Fruit fly (Drosophila melanogaster) whole organism, embryonic: ENCODE data around the gene CG14881.

Experiments
- Atf6 ChIP-seq: fragments of 200-800 bp; sonication (Bioruptor generic); IDR thresholded peaks from 2 replicates; pipeline ENCODE4 v1.3.6; 2022; ENCODE audit warnings: missing biosample characterization, missing genetic modification characterization
- BEAF-32 ChIP-seq: fragments of 200-800 bp; sonication (Bioruptor generic); optimal IDR thresholded peaks from 3 replicates; lab custom pipeline; 2017; ENCODE audit warnings: missing biosample characterization, missing genetic modification characterization, mild to moderate bottlenecking, moderate library complexity, missing genetic modification reagents
- CG10431 ChIP-seq: fragments of 200-800 bp; sonication (Bioruptor generic); optimal IDR thresholded peaks from 3 replicates; lab custom pipeline; 2018; ENCODE audit warnings: missing biosample characterization, mild to moderate bottlenecking, missing genetic modification characterization
- CG10543 ChIP-seq: fragments of 200-800 bp; sonication (Bioruptor generic); optimal IDR thresholded peaks from 3 replicates; lab custom pipeline; 2017; ENCODE audit warnings: missing biosample characterization, mild to moderate bottlenecking, missing genetic modification characterization, moderate library complexity
- CG13287 ChIP-seq: fragments of 200-800 bp; sonication (Bioruptor generic); IDR thresholded peaks from 2 replicates; pipeline ENCODE4 v1.3.6; 2022; ENCODE audit warnings: missing biosample characterization, missing genetic modification characterization; ENCODE audit not compliant: partially characterized antibody
- CG14014 ChIP-seq: fragments of 200-800 bp; sonication (Bioruptor generic); IDR thresholded peaks from 2 replicates; pipeline ENCODE4 v1.3.6; 2022; ENCODE audit warnings: missing biosample characterization, missing genetic modification characterization
- CG16813 ChIP-seq: fragments of 200-800 bp; sonication (Bioruptor generic); IDR thresholded peaks from 3 replicates; pipeline ENCODE4 v1.3.6; 2022; ENCODE audit warnings: missing biosample characterization, missing genetic modification characterization; ENCODE audit not compliant: partially characterized antibody
- CG18262 ChIP-seq: fragments of 200-800 bp; optimal IDR thresholded peaks from 3 replicates; lab custom pipeline; 2019; ENCODE audit warnings: missing biosample characterization, mild to moderate bottlenecking, missing genetic modification characterization, moderate library complexity
- CG34224 ChIP-seq: fragments of 200-800 bp; sonication (Bioruptor generic); IDR thresholded peaks from 3 replicates; pipeline ENCODE4 v1.3.6; 2022; ENCODE audit warnings: missing biosample characterization, missing genetic modification characterization; ENCODE audit not compliant: partially characterized antibody
- CG6791 ChIP-seq: fragments of 200-800 bp; sonication (Bioruptor generic); IDR thresholded peaks from 3 replicates; pipeline ENCODE4 v1.3.6; 2022; ENCODE audit warnings: missing biosample characterization, missing genetic modification characterization; ENCODE audit not compliant: partially characterized antibody
- D ChIP-seq, 2 experiments: fragments of 200-800 bp in 1 of 2; fragments of >200 bp in 1 of 2; sonication (Bioruptor generic) in 1 of 2; optimal IDR thresholded peaks; 2 replicates in 1 of 2; 3 replicates in 1 of 2; lab custom pipeline; 2017; ENCODE audit warnings: mild to moderate bottlenecking in 1 of 2, missing biosample characterization in 1 of 2, missing genetic modification characterization in 1 of 2, missing genetic modification reagents in 1 of 2
- H2.0 ChIP-seq: fragments of 200-800 bp; sonication (Bioruptor generic); IDR thresholded peaks from 2 replicates; pipeline ENCODE4 v1.3.6; 2022; ENCODE audit warnings: missing biosample characterization, missing genetic modification characterization
- MBD-R2 ChIP-seq: fragments of 200-800 bp; sonication (Bioruptor generic); IDR thresholded peaks from 2 replicates; pipeline ENCODE4 v1.3.6; 2022; ENCODE audit warnings: missing biosample characterization, missing genetic modification characterization
- Oaz ChIP-seq: fragments of 200-800 bp; sonication (Bioruptor generic); IDR thresholded peaks from 2 replicates; pipeline ENCODE4 v1.3.6; 2022; ENCODE audit warnings: missing biosample characterization, missing genetic modification characterization
- Scr ChIP-seq: fragments of 200-800 bp; sonication (Bioruptor generic); IDR thresholded peaks from 2 replicates; pipeline ENCODE4 v1.3.6; 2022; ENCODE audit warnings: missing biosample characterization, missing genetic modification characterization; ENCODE audit not compliant: partially characterized antibody
- Spps ChIP-seq: fragments of 200-800 bp; sonication (Bioruptor generic); optimal IDR thresholded peaks from 2 replicates; lab custom pipeline; 2018; ENCODE audit warnings: missing biosample characterization, mild to moderate bottlenecking, missing genetic modification characterization
- Sry-β ChIP-seq: fragments of 200-800 bp; sonication (Bioruptor generic); optimal IDR thresholded peaks from 2 replicates; lab custom pipeline; 2018; ENCODE audit warnings: missing biosample characterization, mild to moderate bottlenecking, missing genetic modification characterization, moderate library complexity
- Sry-δ ChIP-seq: fragments of 200-800 bp; sonication (Bioruptor generic); optimal IDR thresholded peaks from 2 replicates; lab custom pipeline; 2016; ENCODE audit warnings: missing biosample characterization, missing genetic modification characterization
- Stat92E ChIP-seq, 3 experiments: fragments of >200 bp in 2 of 3; fragments of 200-800 bp in 1 of 3; sonication (Bioruptor generic) in 1 of 3; optimal IDR thresholded peaks; 2 replicates each; lab custom pipeline; 2017 to 2019; ENCODE audit warnings: missing biosample characterization in 3 of 3, missing genetic modification characterization in 3 of 3, mild to moderate bottlenecking in 1 of 3, moderate library complexity in 1 of 3
- Xbp1 ChIP-seq: fragments of 200-800 bp; sonication (Bioruptor generic); optimal IDR thresholded peaks from 3 replicates; lab custom pipeline; 2016; ENCODE audit warnings: missing biosample characterization, mild to moderate bottlenecking, missing genetic modification characterization
- ato ChIP-seq: fragments of 200-800 bp; sonication (Bioruptor generic); IDR thresholded peaks from 2 replicates; pipeline ENCODE4 v1.3.6; 2022; ENCODE audit warnings: missing biosample characterization, missing genetic modification characterization; ENCODE audit not compliant: partially characterized antibody
- az2 ChIP-seq: fragments of 200-800 bp; sonication (Bioruptor generic); optimal IDR thresholded peaks from 3 replicates; lab custom pipeline; 2016; ENCODE audit warnings: missing biosample characterization, missing genetic modification characterization
- chinmo ChIP-seq: fragments of 200-800 bp; sonication (Bioruptor generic); IDR thresholded peaks from 4 replicates; pipeline ENCODE4 v1.3.6; 2022; ENCODE audit warnings: missing biosample characterization, missing genetic modification characterization; ENCODE audit not compliant: partially characterized antibody
- fu2 ChIP-seq: fragments of 200-800 bp; sonication (Bioruptor generic); optimal IDR thresholded peaks from 2 replicates; lab custom pipeline; 2016; ENCODE audit warnings: missing biosample characterization, missing genetic modification characterization
- gce ChIP-seq: fragments of 200-800 bp; sonication (Bioruptor generic); IDR thresholded peaks from 3 replicates; pipeline ENCODE4 v1.3.6; 2022; ENCODE audit warnings: missing biosample characterization, missing genetic modification characterization
- ham ChIP-seq: fragments of 200-800 bp; sonication (Bioruptor generic); IDR thresholded peaks from 2 replicates; pipeline ENCODE4 v1.3.6; 2022; ENCODE audit warnings: missing biosample characterization, missing genetic modification characterization
- hbn ChIP-seq: fragments of 200-800 bp; sonication (Bioruptor generic); IDR thresholded peaks from 2 replicates; pipeline ENCODE4 v1.3.6; 2022; ENCODE audit warnings: missing biosample characterization, missing genetic modification characterization; ENCODE audit not compliant: partially characterized antibody
- her ChIP-seq: fragments of 200-800 bp; sonication (Bioruptor generic); optimal IDR thresholded peaks from 2 replicates; lab custom pipeline; 2016; ENCODE audit warnings: missing biosample characterization, missing genetic modification characterization
- ind ChIP-seq: fragments of 200-800 bp; sonication (Bioruptor generic); optimal IDR thresholded peaks from 3 replicates; lab custom pipeline; 2016; ENCODE audit warnings: missing biosample characterization, missing genetic modification characterization
- knrl ChIP-seq: fragments of 200-800 bp; sonication (Bioruptor generic); IDR thresholded peaks from 3 replicates; pipeline ENCODE4 v1.3.6; 2022; ENCODE audit warnings: missing biosample characterization, missing genetic modification characterization; ENCODE audit not compliant: partially characterized antibody
- nau ChIP-seq: fragments of 200-800 bp; sonication (Bioruptor generic); optimal IDR thresholded peaks from 3 replicates; lab custom pipeline; 2017; ENCODE audit warnings: missing biosample characterization, mild to moderate bottlenecking, missing genetic modification characterization, missing genetic modification reagents
- nerfin-1 ChIP-seq: fragments of 200-800 bp; sonication (Bioruptor generic); optimal IDR thresholded peaks from 3 replicates; lab custom pipeline; 2019; ENCODE audit warnings: missing biosample characterization, mild to moderate bottlenecking, missing genetic modification characterization, moderate library complexity
- nerfin-2 ChIP-seq: fragments of 200-800 bp; sonication (Bioruptor generic); IDR thresholded peaks from 2 replicates; pipeline ENCODE4 v1.3.6; 2022; ENCODE audit warnings: missing biosample characterization, missing genetic modification characterization; ENCODE audit not compliant: partially characterized antibody
- onecut ChIP-seq: fragments of 200-800 bp; sonication (Bioruptor generic); IDR thresholded peaks from 2 replicates; pipeline ENCODE4 v1.3.6; 2022; ENCODE audit warnings: missing biosample characterization, missing genetic modification characterization
- pfk ChIP-seq: fragments of 200-800 bp; sonication (Bioruptor generic); optimal IDR thresholded peaks from 2 replicates; lab custom pipeline; 2018; ENCODE audit warnings: missing biosample characterization, mild to moderate bottlenecking, missing genetic modification characterization, moderate library complexity
- salm ChIP-seq: fragments of 200-800 bp; sonication (Bioruptor generic); optimal IDR thresholded peaks from 2 replicates; lab custom pipeline; 2018; ENCODE audit warnings: missing biosample characterization, mild to moderate bottlenecking, missing genetic modification characterization
- scrt ChIP-seq: fragments of 200-800 bp; sonication (Bioruptor generic); optimal IDR thresholded peaks from 2 replicates; lab custom pipeline; 2018; ENCODE audit warnings: missing biosample characterization, mild to moderate bottlenecking, missing genetic modification characterization, moderate library complexity
- seq ChIP-seq: fragments of 200-800 bp; sonication (Bioruptor generic); IDR thresholded peaks from 2 replicates; pipeline ENCODE4 v1.3.6; 2022; ENCODE audit warnings: missing biosample characterization, missing genetic modification characterization
- sisA ChIP-seq: fragments of 200-800 bp; sonication (Bioruptor generic); IDR thresholded peaks from 2 replicates; pipeline ENCODE4 v1.3.6; 2022; ENCODE audit warnings: missing biosample characterization, missing genetic modification characterization
- slbo ChIP-seq: fragments of 200-800 bp; sonication (Bioruptor generic); IDR thresholded peaks from 2 replicates; pipeline ENCODE4 v1.3.6; 2022; ENCODE audit warnings: missing biosample characterization, missing genetic modification characterization
- slou ChIP-seq: fragments of 200-800 bp; sonication (Bioruptor generic); optimal IDR thresholded peaks from 3 replicates; lab custom pipeline; 2016; ENCODE audit warnings: missing biosample characterization, missing genetic modification characterization
- trem ChIP-seq: fragments of 200-800 bp; optimal IDR thresholded peaks from 3 replicates; lab custom pipeline; 2019; ENCODE audit warnings: missing biosample characterization, mild to moderate bottlenecking, missing genetic modification characterization, moderate library complexity
- twi ChIP-seq: fragments of 200-800 bp; optimal IDR thresholded peaks from 2 replicates; lab custom pipeline; 2019; ENCODE audit warnings: missing biosample characterization, mild to moderate bottlenecking, missing genetic modification characterization, moderate library complexity
- usp ChIP-seq: fragments of >200 bp; optimal IDR thresholded peaks from 2 replicates; lab custom pipeline; 2017; ENCODE audit warnings: missing biosample characterization, missing genetic modification characterization
- vfl ChIP-seq: fragments of 200-800 bp; sonication (Bioruptor generic); optimal IDR thresholded peaks from 2 replicates; lab custom pipeline; 2016; ENCODE audit warnings: missing biosample characterization, missing genetic modification characterization
- vvl ChIP-seq: fragments of 200-800 bp; sonication (Bioruptor generic); IDR thresholded peaks from 2 replicates; pipeline ENCODE4 v1.3.6; 2022; ENCODE audit warnings: missing biosample characterization, missing genetic modification characterization
- z ChIP-seq: fragments of 200-800 bp; sonication (Bioruptor generic); IDR thresholded peaks from 3 replicates; pipeline ENCODE4 v1.3.6; 2022; ENCODE audit warnings: missing biosample characterization, missing genetic modification characterization
- zf30C ChIP-seq: fragments of 200-800 bp; sonication (Bioruptor generic); optimal IDR thresholded peaks from 3 replicates; lab custom pipeline; 2018; ENCODE audit warnings: missing biosample characterization, mild to moderate bottlenecking, missing genetic modification characterization

CG14881 gene

DNA sequence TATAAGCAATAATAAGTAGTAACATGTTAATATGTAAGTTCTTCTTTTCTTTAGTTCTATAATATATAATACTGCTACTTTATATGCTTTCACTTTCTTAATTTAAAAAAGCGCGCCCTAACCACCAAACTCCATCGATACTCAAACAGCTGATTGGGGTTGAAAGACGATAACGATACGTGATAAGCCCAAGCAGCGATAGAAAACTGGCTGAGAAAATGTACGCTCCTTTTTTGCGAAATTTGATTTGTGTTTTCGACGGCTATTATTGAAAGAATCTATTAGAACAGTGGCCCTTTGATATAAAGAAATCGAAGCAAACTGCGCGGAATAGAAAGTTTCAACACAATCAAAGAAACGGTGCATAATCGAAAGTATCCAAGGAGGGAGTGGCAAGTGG is 21.2 kb downstream of the CG14881 start, which contains the start of gene CG14883 (continued):
- TF ChIP-seq sisA (GFP tag; lab: Robert Waterston, UW): no peak
- TF ChIP-seq CG16813 (GFP tag; lab: Robert Waterston, UW): no peak; the same call in 2 of the 3 replicates
- TF ChIP-seq her (GFP tag; lab: Kevin White, UChicago): no peak
- TF ChIP-seq trem (tag; lab: Kevin White, UChicago): peak; percentile 58
- no peak for TF ChIP-seq Xbp1
- TF ChIP-seq CG10431 (GFP tag; lab: Kevin White, UChicago): no peak
- TF ChIP-seq knrl (GFP tag; lab: Robert Waterston, UW): 0 out of 3 replicates have a peak, but pooled peaks have one; percentile 17
- no peak for TF ChIP-seq slbo (GFP tag; lab: Robert Waterston, UW)
- no peak for TF ChIP-seq z (GFP tag; lab: Robert Waterston, UW)
- no peak for TF ChIP-seq Sry-β (GFP tag; lab: Kevin White, UChicago)
- TF ChIP-seq CG14014 (GFP tag; lab: Robert Waterston, UW): no peak
- TF ChIP-seq MBD-R2 (GFP tag; lab: Robert Waterston, UW): peak; percentile 54
- TF ChIP-seq CG18262 (tag; lab: Kevin White, UChicago): no peak
- TF ChIP-seq az2 (GFP tag; lab: Kevin White, UChicago): no peak
- TF ChIP-seq BEAF-32 (GFP tag; lab: Kevin White, UChicago): peak; percentile 52
- TF ChIP-seq D (optimal IDR thresholded peaks at IDR 0.05; lab: Kevin White, UChicago): no peak
- TF ChIP-seq D (GFP tag; optimal IDR thresholded peaks at IDR 0.05; lab: Kevin White, UChicago): no peak
- TF ChIP-seq Sry-δ: peak; percentile 27
- TF ChIP-seq ato: peak; percentile 33; the same call in 1 of the 2 replicates
- TF ChIP-seq H2.0 (GFP tag; lab: Robert Waterston, UW): no peak
- TF ChIP-seq salm (tag; lab: Kevin White, UChicago): no peak
- peak; percentile 69 for TF ChIP-seq CG13287 (GFP tag; lab: Robert Waterston, UW)
- TF ChIP-seq chinmo (GFP tag; lab: Robert Waterston, UW): 0 out of 4 replicates have a peak, but pooled peaks have one; percentile 14
- TF ChIP-seq ind (GFP tag; lab: Kevin White, UChicago): no peak
- TF ChIP-seq slou (GFP tag; lab: Kevin White, UChicago): no peak
- TF ChIP-seq nerfin-2 (GFP tag; lab: Robert Waterston, UW): peak; percentile 46; the same call in 1 of the 2 replicates
- TF ChIP-seq CG6791 (GFP tag; lab: Robert Waterston, UW): peak; percentile 72
- TF ChIP-seq, all 482 proteins: peak for 38

DNA sequence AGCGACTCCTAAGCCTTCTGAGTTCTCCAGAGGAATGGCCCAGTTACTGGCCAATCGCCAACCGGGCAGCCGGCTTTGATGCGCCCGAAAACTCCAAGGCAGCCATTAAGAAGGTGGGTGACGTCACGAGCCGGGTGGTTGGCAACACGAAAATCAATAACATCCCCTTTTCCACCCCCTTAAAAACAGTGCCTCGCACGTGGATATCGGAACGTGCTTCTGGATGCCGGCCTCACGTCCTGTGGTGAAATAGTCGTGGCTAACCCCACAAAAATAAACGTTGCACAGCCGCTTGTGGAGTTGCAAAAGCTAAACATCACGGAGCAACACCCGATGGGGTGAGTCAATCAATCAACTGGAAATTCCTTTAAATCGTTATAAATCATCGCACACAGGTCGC is 21.9 kb downstream of the CG14881 start:
- TF ChIP-seq hbn (GFP tag; lab: Robert Waterston, UW) (no peak), scrt (no peak), twi (tag; lab: Kevin White, UChicago) (no peak), vfl (GFP tag; lab: Kevin White, UChicago) (no peak), pfk (GFP tag; lab: Kevin White, UChicago) (no peak), nau (GFP tag; lab: Kevin White, UChicago) (no peak), nerfin-2 (GFP tag; lab: Robert Waterston, UW) (0 out of 2 replicates have a peak, but pooled peaks have one; percentile 10), CG34224 (GFP tag; lab: Robert Waterston, UW) (no peak), usp (no peak), Spps (tag; lab: Kevin White, UChicago) (no peak), onecut (GFP tag; lab: Robert Waterston, UW) (peak; percentile 98), gce (GFP tag; lab: Robert Waterston, UW) (no peak), CG6791 (GFP tag; lab: Robert Waterston, UW) (0 out of 3 replicates have a peak, but pooled peaks have one; percentile 24), Atf6 (GFP tag; lab: Robert Waterston, UW) (no peak), ham (GFP tag; lab: Robert Waterston, UW) (no peak), vvl (no peak), seq (GFP tag; lab: Robert Waterston, UW) (peak; percentile 42; the same call in 1 of the 2 replicates), CG10543 (no peak), fu2 (no peak), Scr (GFP tag; lab: Robert Waterston, UW) (no peak), nerfin-1 (tag; lab: Kevin White, UChicago) (peak; percentile 97), zf30C (GFP tag; lab: Kevin White, UChicago) (no peak), Stat92E (GFP tag; optimal IDR thresholded peaks at IDR 0.05; lab: Kevin White, UChicago) (no peak), Oaz (GFP tag; lab: Robert Waterston, UW) (no peak)
